Fruit fly (Drosophila melanogaster) whole organism, embryonic: ENCODE results near the gene CG31431.
A peak's percentile ranks its signal among the peaks of the same experiment; 100 is the strongest.

Experiments used
- Aef1 ChIP-seq: fragments of 200-800 bp; sonication (Bioruptor generic); IDR thresholded peaks from 3 replicates; pipeline ENCODE4 v1.3.6; 2022; ENCODE audit warnings: missing biosample characterization, missing genetic modification characterization
- Atf-2 ChIP-seq: fragments of 200-800 bp; sonication (Bioruptor generic); optimal IDR thresholded peaks from 2 replicates; lab custom pipeline; 2016; ENCODE audit warnings: missing biosample characterization, missing genetic modification characterization
- Atf3 ChIP-seq: fragments of 200-800 bp; sonication (Bioruptor generic); optimal IDR thresholded peaks from 3 replicates; lab custom pipeline; 2016; ENCODE audit warnings: missing biosample characterization, missing genetic modification characterization
- Bdp1 ChIP-seq: fragments of 200-800 bp; sonication (Bioruptor generic); optimal IDR thresholded peaks from 3 replicates; lab custom pipeline; 2016; ENCODE audit warnings: missing biosample characterization, missing genetic modification characterization
- CG10979 ChIP-seq: fragments of 200-800 bp; sonication (Bioruptor generic); optimal IDR thresholded peaks from 2 replicates; lab custom pipeline; 2018; ENCODE audit warnings: missing biosample characterization, mild to moderate bottlenecking, missing genetic modification characterization, moderate library complexity
- CG12391 ChIP-seq: fragments of 200-800 bp; sonication (Bioruptor generic); optimal IDR thresholded peaks from 3 replicates; lab custom pipeline; 2018; ENCODE audit warnings: missing biosample characterization, mild to moderate bottlenecking, missing genetic modification characterization, moderate library complexity
- CG14441 ChIP-seq: fragments of 200-800 bp; sonication (Bioruptor generic); IDR thresholded peaks from 2 replicates; pipeline ENCODE4 v1.3.6; 2022; ENCODE audit warnings: missing biosample characterization, missing genetic modification characterization
- CG15514 ChIP-seq: fragments of 200-800 bp; sonication (Bioruptor generic); optimal IDR thresholded peaks from 3 replicates; lab custom pipeline; 2017; ENCODE audit warnings: missing biosample characterization, missing genetic modification characterization, mild to moderate bottlenecking, moderate library complexity, missing genetic modification reagents
- CG1647 ChIP-seq: fragments of 200-800 bp; sonication (Bioruptor generic); optimal IDR thresholded peaks from 3 replicates; lab custom pipeline; 2016; ENCODE audit warnings: missing biosample characterization, missing genetic modification characterization
- CG17385 ChIP-seq: fragments of 200-800 bp; sonication (Bioruptor generic); optimal IDR thresholded peaks from 3 replicates; lab custom pipeline; 2018; ENCODE audit warnings: missing biosample characterization, mild to moderate bottlenecking, missing genetic modification characterization
- CG18262 ChIP-seq: fragments of 200-800 bp; optimal IDR thresholded peaks from 3 replicates; lab custom pipeline; 2019; ENCODE audit warnings: missing biosample characterization, mild to moderate bottlenecking, missing genetic modification characterization, moderate library complexity
- CG33213 ChIP-seq: fragments of 200-800 bp; sonication (Bioruptor generic); optimal IDR thresholded peaks from 3 replicates; lab custom pipeline; 2016; ENCODE audit warnings: missing biosample characterization, missing genetic modification characterization
- CG6689 ChIP-seq: fragments of 200-800 bp; sonication (Bioruptor generic); IDR thresholded peaks from 2 replicates; pipeline ENCODE4 v1.3.6; 2022; ENCODE audit warnings: missing biosample characterization, missing genetic modification characterization
- CG6813 ChIP-seq: fragments of 200-800 bp; sonication (Bioruptor generic); optimal IDR thresholded peaks from 2 replicates; lab custom pipeline; 2017; ENCODE audit warnings: missing biosample characterization, missing genetic modification characterization, mild to moderate bottlenecking, moderate library complexity, missing genetic modification reagents
- CG6854 ChIP-seq: fragments of 200-800 bp; sonication (Bioruptor generic); optimal IDR thresholded peaks from 3 replicates; lab custom pipeline; 2017; ENCODE audit warnings: missing biosample characterization, mild to moderate bottlenecking, missing genetic modification characterization
- CG7786 ChIP-seq: fragments of 200-800 bp; sonication (Bioruptor generic); optimal IDR thresholded peaks from 2 replicates; lab custom pipeline; 2016; ENCODE audit warnings: missing biosample characterization, missing genetic modification characterization
- CG9932 ChIP-seq: fragments of 200-800 bp; sonication (Bioruptor generic); IDR thresholded peaks from 2 replicates; pipeline ENCODE4 v1.3.6; 2022; ENCODE audit warnings: missing biosample characterization, missing genetic modification characterization
- CrebB ChIP-seq: fragments of 200-800 bp; sonication (Bioruptor generic); optimal IDR thresholded peaks from 3 replicates; lab custom pipeline; 2018; ENCODE audit warnings: missing biosample characterization, mild to moderate bottlenecking, missing genetic modification characterization
- D19B ChIP-seq: fragments of 200-800 bp; sonication (Bioruptor generic); optimal IDR thresholded peaks from 2 replicates; lab custom pipeline; 2017; ENCODE audit warnings: missing biosample characterization, mild to moderate bottlenecking, missing genetic modification characterization
- Doc2 ChIP-seq: fragments of 200-800 bp; sonication (Bioruptor generic); IDR thresholded peaks from 2 replicates; pipeline ENCODE4 v1.3.6; 2022; ENCODE audit warnings: missing biosample characterization, missing genetic modification characterization
- Dp ChIP-seq: fragments of 200-800 bp; sonication (Bioruptor generic); optimal IDR thresholded peaks from 2 replicates; lab custom pipeline; 2018; ENCODE audit warnings: missing biosample characterization, mild to moderate bottlenecking, missing genetic modification characterization, moderate library complexity
- HmgZ ChIP-seq: fragments of 200-800 bp; sonication (Bioruptor generic); optimal IDR thresholded peaks from 2 replicates; lab custom pipeline; 2018; ENCODE audit warnings: missing biosample characterization, mild to moderate bottlenecking, missing genetic modification characterization
- MTF-1 ChIP-seq: fragments of 200-800 bp; sonication (Bioruptor generic); optimal IDR thresholded peaks from 2 replicates; lab custom pipeline; 2018; ENCODE audit warnings: missing biosample characterization, mild to moderate bottlenecking, missing genetic modification characterization, borderline replicate concordance
- Mes4 ChIP-seq: fragments of 200-800 bp; sonication (Bioruptor generic); optimal IDR thresholded peaks from 2 replicates; lab custom pipeline; 2016; ENCODE audit warnings: missing biosample characterization, missing genetic modification characterization
- Oli ChIP-seq: fragments of 200-800 bp; sonication (Bioruptor generic); optimal IDR thresholded peaks from 2 replicates; lab custom pipeline; 2018; ENCODE audit warnings: missing biosample characterization, mild to moderate bottlenecking, missing genetic modification characterization, moderate library complexity
- Poxn ChIP-seq: fragments of 200-800 bp; sonication (Bioruptor generic); IDR thresholded peaks from 2 replicates; pipeline ENCODE4 v1.3.6; 2022; ENCODE audit warnings: missing biosample characterization, missing genetic modification characterization
- Rx ChIP-seq: fragments of 200-800 bp; sonication (Bioruptor generic); IDR thresholded peaks from 2 replicates; pipeline ENCODE4 v1.3.6; 2022; ENCODE audit warnings: missing biosample characterization, missing genetic modification characterization
- Six4 ChIP-seq: fragments of 200-800 bp; sonication (Bioruptor generic); optimal IDR thresholded peaks from 2 replicates; lab custom pipeline; 2016; ENCODE audit warnings: missing biosample characterization, missing genetic modification characterization
- Spps ChIP-seq: fragments of 200-800 bp; sonication (Bioruptor generic); optimal IDR thresholded peaks from 2 replicates; lab custom pipeline; 2018; ENCODE audit warnings: missing biosample characterization, mild to moderate bottlenecking, missing genetic modification characterization
- Sry-β ChIP-seq: fragments of 200-800 bp; sonication (Bioruptor generic); optimal IDR thresholded peaks from 2 replicates; lab custom pipeline; 2018; ENCODE audit warnings: missing biosample characterization, mild to moderate bottlenecking, missing genetic modification characterization, moderate library complexity
- TFAM ChIP-seq: fragments of 200-800 bp; sonication (Bioruptor generic); optimal IDR thresholded peaks from 2 replicates; lab custom pipeline; 2017; ENCODE audit warnings: missing biosample characterization, missing genetic modification characterization, inconsistent platforms
- aop ChIP-seq: fragments of 200-800 bp; sonication (Bioruptor generic); IDR thresholded peaks from 2 replicates; pipeline ENCODE4 v1.3.6; 2022; ENCODE audit warnings: missing biosample characterization, missing genetic modification characterization
- az2 ChIP-seq: fragments of 200-800 bp; sonication (Bioruptor generic); optimal IDR thresholded peaks from 3 replicates; lab custom pipeline; 2016; ENCODE audit warnings: missing biosample characterization, missing genetic modification characterization
- bowl ChIP-seq: fragments of 200-800 bp; sonication (Bioruptor generic); IDR thresholded peaks from 2 replicates; pipeline ENCODE4 v1.3.6; 2022; ENCODE audit warnings: missing biosample characterization, missing genetic modification characterization
- cas ChIP-seq: fragments of 200-800 bp; sonication (Bioruptor generic); IDR thresholded peaks from 2 replicates; pipeline ENCODE4 v1.3.6; 2022; ENCODE audit warnings: missing biosample characterization, missing genetic modification characterization
- cato ChIP-seq: fragments of 200-800 bp; sonication (Bioruptor generic); optimal IDR thresholded peaks from 2 replicates; lab custom pipeline; 2016; ENCODE audit warnings: missing biosample characterization, missing genetic modification characterization, borderline replicate concordance
- chm ChIP-seq: fragments of 200-800 bp; sonication (Bioruptor generic); IDR thresholded peaks from 2 replicates; pipeline ENCODE4 v1.3.6; 2022; ENCODE audit warnings: missing biosample characterization, missing genetic modification characterization
- ci ChIP-seq: fragments of 200-800 bp; sonication (Bioruptor generic); IDR thresholded peaks from 3 replicates; pipeline ENCODE4 v1.3.6; 2022; ENCODE audit warnings: missing biosample characterization, missing genetic modification characterization
- gcm ChIP-seq: fragments of 200-800 bp; sonication (Bioruptor generic); optimal IDR thresholded peaks from 2 replicates; lab custom pipeline; 2019; ENCODE audit warnings: missing biosample characterization, mild to moderate bottlenecking, missing genetic modification characterization, moderate library complexity
- inv ChIP-seq: fragments of 200-800 bp; sonication (Bioruptor generic); IDR thresholded peaks from 2 replicates; pipeline ENCODE4 v1.3.6; 2022; ENCODE audit warnings: missing biosample characterization, missing genetic modification characterization; ENCODE audit not compliant: partially characterized antibody
- mirr ChIP-seq: fragments of 200-800 bp; sonication (Bioruptor generic); optimal IDR thresholded peaks from 3 replicates; lab custom pipeline; 2018; ENCODE audit warnings: missing biosample characterization, mild to moderate bottlenecking, missing genetic modification characterization
- peb ChIP-seq: fragments of 200-800 bp; sonication (Bioruptor generic); IDR thresholded peaks from 2 replicates; pipeline ENCODE4 v1.3.6; 2022; ENCODE audit warnings: missing biosample characterization, missing genetic modification characterization
- repo ChIP-seq: fragments of 200-800 bp; sonication (Bioruptor generic); optimal IDR thresholded peaks from 2 replicates; lab custom pipeline; 2016; ENCODE audit warnings: missing biosample characterization, missing genetic modification characterization
- sc ChIP-seq, 3 experiments: fragments of >200 bp in 2 of 3; fragments of 200-800 bp in 1 of 3; sonication (Bioruptor generic) in 1 of 3; optimal IDR thresholded peaks; 2 replicates in 2 of 3; 3 replicates in 1 of 3; lab custom pipeline; 2017; ENCODE audit warnings: mild to moderate bottlenecking in 1 of 3, missing biosample characterization in 1 of 3, missing genetic modification characterization in 1 of 3, missing genetic modification reagents in 1 of 3
- sd ChIP-seq: fragments of 200-800 bp; sonication (Bioruptor generic); optimal IDR thresholded peaks from 3 replicates; lab custom pipeline; 2018; ENCODE audit warnings: missing biosample characterization, mild to moderate bottlenecking, missing genetic modification characterization, moderate library complexity
- sens ChIP-seq: fragments of 200-800 bp; sonication (Bioruptor generic); peaks from one replicate; lab custom pipeline; 2016; ENCODE audit warnings: missing biosample characterization, missing genetic modification characterization
- tin ChIP-seq: fragments of 200-800 bp; sonication (Bioruptor generic); optimal IDR thresholded peaks from 3 replicates; lab custom pipeline; 2016; ENCODE audit warnings: missing biosample characterization, missing genetic modification characterization
- tup ChIP-seq: fragments of 200-800 bp; sonication (Bioruptor generic); optimal IDR thresholded peaks from 2 replicates; lab custom pipeline; 2016; ENCODE audit warnings: missing biosample characterization, mild to moderate bottlenecking, missing genetic modification characterization, moderate library complexity
- tx ChIP-seq: fragments of 200-800 bp; sonication (Bioruptor generic); optimal IDR thresholded peaks from 2 replicates; lab custom pipeline; 2016; ENCODE audit warnings: missing biosample characterization, missing genetic modification characterization
- wek ChIP-seq: fragments of 200-800 bp; sonication (Bioruptor generic); optimal IDR thresholded peaks from 3 replicates; lab custom pipeline; 2018; ENCODE audit warnings: missing biosample characterization, mild to moderate bottlenecking, missing genetic modification characterization, moderate library complexity
- zen2 ChIP-seq: fragments of 200-800 bp; sonication (Bioruptor generic); IDR thresholded peaks from 3 replicates; pipeline ENCODE4 v1.3.6; 2022; ENCODE audit warnings: missing biosample characterization, missing genetic modification characterization; ENCODE audit not compliant: partially characterized antibody

The CG31431 gene

dm6 chr3R:21863817-21864384 is 6.6 kb upstream of the CG31431 start (continued):
- TF ChIP-seq D19B (GFP tag; lab: Kevin White, UChicago) (no peak), Sry-β (GFP tag; lab: Kevin White, UChicago) (no peak), Atf-2 (GFP tag; lab: Kevin White, UChicago) (no peak), Spps (tag; lab: Kevin White, UChicago) (no peak), Oli (tag; lab: Kevin White, UChicago) (peak; percentile 13), sd (tag; lab: Kevin White, UChicago) (no peak), Doc2 (GFP tag; lab: Robert Waterston, UW) (no peak), cato (GFP tag; lab: Kevin White, UChicago) (no peak), repo (GFP tag; lab: Kevin White, UChicago) (no peak), TFAM (GFP tag; lab: Kevin White, UChicago) (no peak), inv (GFP tag; lab: Robert Waterston, UW) (no peak), CG7786 (no peak), CG17385 (GFP tag; lab: Kevin White, UChicago) (no peak), Aef1 (GFP tag; lab: Robert Waterston, UW) (no peak), aop (GFP tag; lab: Robert Waterston, UW) (no peak), sens (GFP tag; lab: Kevin White, UChicago) (peak; percentile 19), zen2 (no peak), Poxn (GFP tag; lab: Robert Waterston, UW) (no peak), CG6813 (peak; percentile 5), Bdp1 (GFP tag; lab: Kevin White, UChicago) (no peak), mirr (no peak), tup (GFP tag; lab: Kevin White, UChicago) (no peak), cas (no peak), CG6689 (no peak), CG15514 (no peak), Mes4 (no peak), Six4 (no peak), CrebB (tag; lab: Kevin White, UChicago) (no peak), CG10979 (tag; lab: Kevin White, UChicago) (no peak), peb (GFP tag; lab: Robert Waterston, UW) (no peak), wek (GFP tag; lab: Kevin White, UChicago) (no peak), Atf3 (GFP tag; lab: Kevin White, UChicago) (no peak), CG14441 (GFP tag; lab: Robert Waterston, UW) (peak; percentile 14; the same call in 1 of the 2 replicates), CG18262 (tag; lab: Kevin White, UChicago) (peak; percentile 28), HmgZ (tag; lab: Kevin White, UChicago) (no peak), bowl (GFP tag; lab: Robert Waterston, UW) (peak; percentile 33; the same call in 1 of the 2 replicates), tin (GFP tag; lab: Kevin White, UChicago) (no peak), sc (optimal IDR thresholded peaks at IDR 0.05; lab: Kevin White, UChicago) (no peak), sc (GFP tag; optimal IDR thresholded peaks at IDR 0.05; lab: Kevin White, UChicago) (no peak), ci (GFP tag; lab: Robert Waterston, UW) (peak; percentile 52; the same call in 1 of the 3 replicates), CG6854 (GFP tag; lab: Kevin White, UChicago) (no peak), MTF-1 (GFP tag; lab: Kevin White, UChicago) (no peak), chm (GFP tag; lab: Robert Waterston, UW) (no peak), az2 (no peak), CG1647 (GFP tag; lab: Kevin White, UChicago) (no peak), CG12391 (tag; lab: Kevin White, UChicago) (peak; percentile 43), Dp (no peak), gcm (GFP tag; lab: Kevin White, UChicago) (no peak), CG9932 (GFP tag; lab: Robert Waterston, UW) (no peak), CG33213 (GFP tag; lab: Kevin White, UChicago) (no peak), Rx (GFP tag; lab: Robert Waterston, UW) (no peak), tx (GFP tag; lab: Kevin White, UChicago) (no peak)
